Worm (Caenorhabditis elegans) whole organism, mixed stage, embryonic: ENCODE measurements around the gene T08B1.4.

Source experiments
- elt-3 ChIP-seq: fragments of 150-350 bp; optimal IDR thresholded peaks from 2 replicates; lab custom pipeline; 2014; ENCODE audit warnings: missing biosample characterization, missing genetic modification characterization
- ham-2 ChIP-seq: fragments of 200-800 bp; sonication (Bioruptor generic); optimal IDR thresholded peaks from 2 replicates; lab custom pipeline; 2018; ENCODE audit warnings: mild to moderate bottlenecking, missing genetic modification characterization, missing compliant biosample characterization
- nhr-28 ChIP-seq: fragments of 150-350 bp; optimal IDR thresholded peaks from 2 replicates; lab custom pipeline; 2014; ENCODE audit warnings: missing biosample characterization, missing genetic modification characterization
- pha-4 ChIP-seq: fragments of 150-350 bp; optimal IDR thresholded peaks from 2 replicates; lab custom pipeline; 2018; ENCODE audit warnings: missing biosample characterization, missing genetic modification reagents, missing genetic modification characterization
- unc-62 ChIP-seq: fragments of 150-350 bp; optimal IDR thresholded peaks from 2 replicates; lab custom pipeline; 2014; ENCODE audit warnings: missing biosample characterization, missing genetic modification reagents, missing genetic modification characterization

ce11 chrV:1957110-1957509 lies 22.0 kb upstream of the T08B1.4 start, which contains the start of gene fipr-25:
- TF ChIP-seq pha-4 (tag; lab: Kevin White, UChicago) (no peak), unc-62 (GFP tag; lab: Kevin White, UChicago) (no peak), elt-3 (tag; lab: Kevin White, UChicago) (no peak), nhr-28 (tag; lab: Kevin White, UChicago) (no peak), ham-2 (GFP tag; lab: Kevin White, UChicago) (no peak)
